Worm (Caenorhabditis elegans): Measurements from ENCODE around the gene sru-30.

- TF ChIP-seq elt-2 (tag; optimal IDR thresholded peaks at IDR 0.05) = no peak
- TF ChIP-seq ceh-22 (tag; optimal IDR thresholded peaks at IDR 0.05) = no peak
- TF ChIP-seq unc-42 (tag; optimal IDR thresholded peaks at IDR 0.05) = peak; percentile 37
These were observed 17.6 kb upstream of the sru-30 start for ce11 chrV:9796002-9796401.

Measured in whole organism, late embryonic.